Fruit fly (Drosophila melanogaster) whole organism, embryonic: Measurements from ENCODE around the gene CG46311.

Source experiments
- Abd-B ChIP-seq: fragments of 200-800 bp; sonication (Bioruptor generic); optimal IDR thresholded peaks from 2 replicates; lab custom pipeline; 2018; ENCODE audit warnings: missing biosample characterization, mild to moderate bottlenecking, missing genetic modification characterization, moderate library complexity
- Aef1 ChIP-seq: fragments of 200-800 bp; sonication (Bioruptor generic); IDR thresholded peaks from 3 replicates; pipeline ENCODE4 v1.3.6; 2022; ENCODE audit warnings: missing biosample characterization, missing genetic modification characterization
- Awh ChIP-seq: fragments of 200-800 bp; sonication (Bioruptor generic); IDR thresholded peaks from 2 replicates; pipeline ENCODE4, ENCODE4 v1.3.6; 2022; ENCODE audit warnings: missing biosample characterization, missing genetic modification characterization
- CG10209 ChIP-seq: fragments of 200-800 bp; sonication (Bioruptor generic); optimal IDR thresholded peaks from 3 replicates; lab custom pipeline; 2017; ENCODE audit warnings: missing biosample characterization, mild to moderate bottlenecking, missing genetic modification characterization, missing genetic modification reagents
- CG10543 ChIP-seq: fragments of 200-800 bp; sonication (Bioruptor generic); optimal IDR thresholded peaks from 3 replicates; lab custom pipeline; 2017; ENCODE audit warnings: missing biosample characterization, mild to moderate bottlenecking, missing genetic modification characterization, moderate library complexity
- CG11247 ChIP-seq: fragments of 200-800 bp; sonication (Bioruptor generic); IDR thresholded peaks from 2 replicates; pipeline ENCODE4 v1.3.6; 2022; ENCODE audit warnings: missing biosample characterization, missing genetic modification characterization
- CG12769 ChIP-seq: fragments of 200-800 bp; sonication (Bioruptor generic); optimal IDR thresholded peaks from 2 replicates; lab custom pipeline; 2019; ENCODE audit warnings: missing biosample characterization, mild to moderate bottlenecking, missing genetic modification characterization, moderate library complexity
- CG18011 ChIP-seq: fragments of 200-800 bp; sonication (Bioruptor generic); optimal IDR thresholded peaks from 2 replicates; lab custom pipeline; 2017; ENCODE audit warnings: missing biosample characterization, missing genetic modification characterization, mild to moderate bottlenecking, moderate library complexity, missing genotype
- CG18599 ChIP-seq: fragments of 200-800 bp; sonication (Bioruptor generic); optimal IDR thresholded peaks from 3 replicates; lab custom pipeline; 2017; ENCODE audit warnings: missing biosample characterization, missing genetic modification characterization, mild to moderate bottlenecking, moderate library complexity, missing genetic modification reagents
- CG2199 ChIP-seq: fragments of 200-800 bp; sonication (Bioruptor generic); IDR thresholded peaks from 3 replicates; pipeline ENCODE4 v1.3.6; 2022; ENCODE audit warnings: missing biosample characterization, missing genetic modification characterization
- CG2875 ChIP-seq: fragments of 200-800 bp; sonication (Bioruptor generic); optimal IDR thresholded peaks from 2 replicates; lab custom pipeline; 2017; ENCODE audit warnings: missing biosample characterization, mild to moderate bottlenecking, missing genetic modification characterization, missing genetic modification reagents
- CG3065 ChIP-seq: fragments of 200-800 bp; sonication (Bioruptor generic); optimal IDR thresholded peaks from 2 replicates; lab custom pipeline; 2016; ENCODE audit warnings: missing biosample characterization, missing genetic modification characterization
- CG34422 ChIP-seq: fragments of 200-800 bp; sonication (Bioruptor generic); IDR thresholded peaks from 3 replicates; pipeline ENCODE4 v1.3.6; 2022; ENCODE audit warnings: missing biosample characterization, missing genetic modification characterization
- CG4360 ChIP-seq: fragments of 200-800 bp; sonication (Bioruptor generic); IDR thresholded peaks from 2 replicates; pipeline ENCODE4 v1.3.6; 2022; ENCODE audit warnings: missing biosample characterization, missing genetic modification characterization
- CG4424 ChIP-seq: fragments of 200-800 bp; sonication (Bioruptor generic); optimal IDR thresholded peaks from 3 replicates; lab custom pipeline; 2016; ENCODE audit warnings: missing biosample characterization, missing genetic modification characterization
- CG4730 ChIP-seq: fragments of 200-800 bp; sonication (Bioruptor generic); IDR thresholded peaks from 2 replicates; pipeline ENCODE4 v1.3.6; 2022; ENCODE audit warnings: missing biosample characterization, missing genetic modification characterization
- CG8924 ChIP-seq: fragments of 200-800 bp; optimal IDR thresholded peaks from 3 replicates; lab custom pipeline; 2019; ENCODE audit warnings: missing biosample characterization, mild to moderate bottlenecking, missing genetic modification characterization, moderate library complexity
- CG9727 ChIP-seq: fragments of 200-800 bp; sonication (Bioruptor generic); optimal IDR thresholded peaks from 3 replicates; lab custom pipeline; 2017; ENCODE audit warnings: missing biosample characterization, mild to moderate bottlenecking, missing genetic modification characterization
- CHES-1-like ChIP-seq: fragments of 200-800 bp; sonication (Bioruptor generic); optimal IDR thresholded peaks from 2 replicates; lab custom pipeline; 2016; ENCODE audit warnings: missing biosample characterization, missing genetic modification characterization
- D19A ChIP-seq: fragments of 200-800 bp; optimal IDR thresholded peaks from 3 replicates; lab custom pipeline; 2019; ENCODE audit warnings: missing biosample characterization, mild to moderate bottlenecking, missing genetic modification characterization, moderate library complexity
- Drgx ChIP-seq: fragments of 200-800 bp; sonication (Bioruptor generic); IDR thresholded peaks from 2 replicates; pipeline ENCODE4 v1.3.6; 2022; ENCODE audit warnings: missing biosample characterization, missing genetic modification characterization
- Fer3 ChIP-seq: fragments of 200-800 bp; sonication (Bioruptor generic); optimal IDR thresholded peaks from 2 replicates; lab custom pipeline; 2018; ENCODE audit warnings: missing biosample characterization, mild to moderate bottlenecking, missing genetic modification characterization, moderate library complexity
- Gug ChIP-seq: fragments of 200-800 bp; sonication (Bioruptor generic); IDR thresholded peaks from 4 replicates; pipeline ENCODE4 v1.3.6; 2022; ENCODE audit warnings: missing biosample characterization, missing genetic modification characterization
- Hey ChIP-seq: fragments of 200-800 bp; sonication (Bioruptor generic); optimal IDR thresholded peaks from 3 replicates; lab custom pipeline; 2018; ENCODE audit warnings: missing biosample characterization, mild to moderate bottlenecking, missing genetic modification characterization
- Max ChIP-seq: fragments of 200-800 bp; sonication (Bioruptor generic); optimal IDR thresholded peaks from 2 replicates; lab custom pipeline; 2016; ENCODE audit warnings: missing biosample characterization, mild to moderate bottlenecking, missing genetic modification characterization
- Mrtf ChIP-seq: fragments of 200-800 bp; sonication (Bioruptor generic); IDR thresholded peaks from 3 replicates; pipeline ENCODE4 v1.3.6; 2022; ENCODE audit warnings: missing biosample characterization, missing genetic modification characterization
- NC2α ChIP-seq: fragments of 200-800 bp; sonication (Bioruptor generic); optimal IDR thresholded peaks from 2 replicates; lab custom pipeline; 2016; ENCODE audit warnings: missing biosample characterization, missing genetic modification characterization
- Ptx1 ChIP-seq: fragments of 200-800 bp; sonication (Bioruptor generic); IDR thresholded peaks from 2 replicates; pipeline ENCODE4 v1.3.6; 2022; ENCODE audit warnings: missing biosample characterization, missing genetic modification characterization
- abd-A ChIP-seq: fragments of 200-800 bp; sonication (Bioruptor generic); optimal IDR thresholded peaks from 3 replicates; lab custom pipeline; 2019; ENCODE audit warnings: missing biosample characterization, mild to moderate bottlenecking, missing genetic modification characterization, moderate library complexity
- ash1 ChIP-seq: fragments of 200-800 bp; sonication (Bioruptor generic); optimal IDR thresholded peaks from 2 replicates; lab custom pipeline; 2018; ENCODE audit warnings: missing biosample characterization, mild to moderate bottlenecking, missing genetic modification characterization
- cg ChIP-seq: fragments of 200-800 bp; sonication (Bioruptor generic); optimal IDR thresholded peaks from 3 replicates; lab custom pipeline; 2019; ENCODE audit warnings: missing biosample characterization, mild to moderate bottlenecking, missing genetic modification characterization, moderate library complexity
- chif ChIP-seq, 2 experiments: fragments of 200-800 bp; sonication (Bioruptor generic); optimal IDR thresholded peaks; 3 replicates each; lab custom pipeline; 2016; ENCODE audit warnings: missing biosample characterization in 2 of 2, missing genetic modification characterization in 2 of 2
- chinmo ChIP-seq: fragments of 200-800 bp; sonication (Bioruptor generic); IDR thresholded peaks from 4 replicates; pipeline ENCODE4 v1.3.6; 2022; ENCODE audit warnings: missing biosample characterization, missing genetic modification characterization; ENCODE audit not compliant: partially characterized antibody
- corto ChIP-seq: fragments of 200-800 bp; sonication (Bioruptor generic); optimal IDR thresholded peaks from 2 replicates; lab custom pipeline; 2016; ENCODE audit warnings: missing biosample characterization, mild to moderate bottlenecking, missing genetic modification characterization, moderate library complexity
- crol ChIP-seq: fragments of 200-800 bp; sonication (Bioruptor generic); IDR thresholded peaks from 2 replicates; pipeline ENCODE4 v1.3.6; 2022; ENCODE audit warnings: missing biosample characterization, missing genetic modification characterization
- hbn ChIP-seq: fragments of 200-800 bp; sonication (Bioruptor generic); IDR thresholded peaks from 2 replicates; pipeline ENCODE4 v1.3.6; 2022; ENCODE audit warnings: missing biosample characterization, missing genetic modification characterization; ENCODE audit not compliant: partially characterized antibody
- kni ChIP-seq: fragments of 200-800 bp; sonication (Bioruptor generic); optimal IDR thresholded peaks from 3 replicates; lab custom pipeline; 2017; ENCODE audit warnings: mild to moderate bottlenecking, missing biosample characterization, missing genetic modification reagents, missing genetic modification characterization
- lola ChIP-seq, 3 experiments: fragments of >200 bp in 2 of 3; fragments of 200-800 bp in 1 of 3; sonication (Bioruptor generic) in 1 of 3; optimal IDR thresholded peaks; 2 replicates each; lab custom pipeline; 2017 to 2019; ENCODE audit warnings: missing biosample characterization in 3 of 3, missing genetic modification characterization in 3 of 3, mild to moderate bottlenecking in 1 of 3, moderate library complexity in 1 of 3
- repo ChIP-seq: fragments of 200-800 bp; sonication (Bioruptor generic); optimal IDR thresholded peaks from 2 replicates; lab custom pipeline; 2016; ENCODE audit warnings: missing biosample characterization, missing genetic modification characterization
- sd ChIP-seq: fragments of 200-800 bp; sonication (Bioruptor generic); optimal IDR thresholded peaks from 3 replicates; lab custom pipeline; 2018; ENCODE audit warnings: missing biosample characterization, mild to moderate bottlenecking, missing genetic modification characterization, moderate library complexity
- seq ChIP-seq: fragments of 200-800 bp; sonication (Bioruptor generic); IDR thresholded peaks from 2 replicates; pipeline ENCODE4 v1.3.6; 2022; ENCODE audit warnings: missing biosample characterization, missing genetic modification characterization
- sob ChIP-seq: fragments of 200-800 bp; sonication (Bioruptor generic); IDR thresholded peaks from 2 replicates; pipeline ENCODE4 v1.3.6; 2022; ENCODE audit warnings: missing biosample characterization, missing genetic modification characterization
- sqz ChIP-seq: fragments of 200-800 bp; sonication (Bioruptor generic); optimal IDR thresholded peaks from 3 replicates; lab custom pipeline; 2018; ENCODE audit warnings: missing biosample characterization, mild to moderate bottlenecking, missing genetic modification characterization
- tgo ChIP-seq: fragments of 200-800 bp; sonication (Bioruptor generic); IDR thresholded peaks from 3 replicates; pipeline ENCODE4 v1.3.6; 2022; ENCODE audit warnings: missing biosample characterization, missing genetic modification characterization
- vvl ChIP-seq: fragments of 200-800 bp; sonication (Bioruptor generic); IDR thresholded peaks from 2 replicates; pipeline ENCODE4 v1.3.6; 2022; ENCODE audit warnings: missing biosample characterization, missing genetic modification characterization

Gene CG46311

DNA sequence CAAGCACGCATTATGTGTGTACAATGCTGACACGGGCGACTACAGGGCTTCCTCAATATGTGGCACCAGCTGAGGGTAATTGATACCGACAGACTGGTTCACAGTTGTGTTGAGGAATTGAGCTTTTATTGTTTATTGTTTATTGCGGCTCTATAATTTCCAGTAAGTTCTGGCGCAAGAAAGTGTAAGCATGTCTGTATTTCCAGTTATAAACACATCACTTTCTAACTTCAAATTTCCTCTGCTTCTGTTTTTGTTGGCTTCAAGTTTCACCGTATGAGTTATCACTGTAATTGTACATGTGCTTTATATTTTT lies 62.9 kb downstream of the CG46311 start (continued):
- TF ChIP-seq chif (GFP tag; optimal IDR thresholded peaks at IDR 0.05; lab: Kevin White, UChicago), result peak; percentile 60 to 63
- TF ChIP-seq CG4424 (GFP tag; lab: Kevin White, UChicago), result peak; percentile 69
- TF ChIP-seq CG10543 (GFP tag; lab: Kevin White, UChicago), result peak; percentile 83
- peak; percentile 25 for TF ChIP-seq repo (GFP tag; lab: Kevin White, UChicago)
- TF ChIP-seq crol (GFP tag; lab: Robert Waterston, UW), result no peak
- peak; percentile 81 for TF ChIP-seq seq (GFP tag; lab: Robert Waterston, UW)
- peak; percentile 75 for TF ChIP-seq sob (GFP tag; lab: Robert Waterston, UW)
- TF ChIP-seq CG2875, result peak; percentile 47
- TF ChIP-seq CG4730 (GFP tag; lab: Robert Waterston, UW), result peak; percentile 50; the same call in 1 of the 2 replicates
- TF ChIP-seq kni, result peak; percentile 54
- TF ChIP-seq CG18599, result peak; percentile 89
- TF ChIP-seq Mrtf, result peak; percentile 68; the same call in 2 of the 3 replicates
- TF ChIP-seq lola (GFP tag; optimal IDR thresholded peaks at IDR 0.05; lab: Kevin White, UChicago), result peak in 1 of 3 experiments; percentile 42
- TF ChIP-seq CG3065 (GFP tag; lab: Kevin White, UChicago), result no peak
- no peak for TF ChIP-seq CG18011 (GFP tag; lab: Kevin White, UChicago)
- TF ChIP-seq hbn (GFP tag; lab: Robert Waterston, UW), result no peak
- TF ChIP-seq CG34422, result peak; percentile 63; the same call in 1 of the 3 replicates
- TF ChIP-seq CG8924 (tag; lab: Kevin White, UChicago), result peak; percentile 54
- TF ChIP-seq CG11247 (GFP tag; lab: Robert Waterston, UW), result peak; percentile 71
- TF ChIP-seq CHES-1-like, result peak; percentile 76
- peak; percentile 84 for TF ChIP-seq cg
- peak; percentile 54 for TF ChIP-seq CG9727 (GFP tag; lab: Kevin White, UChicago)
- peak; percentile 81 for TF ChIP-seq tgo
- 0 out of 2 replicates have a peak, but pooled peaks have one; percentile 13 for TF ChIP-seq Drgx
- peak; percentile 57 for TF ChIP-seq D19A
- TF ChIP-seq Abd-B (GFP tag; lab: Kevin White, UChicago), result peak; percentile 75
- peak; percentile 61 for TF ChIP-seq Hey (tag; lab: Kevin White, UChicago)
- peak; percentile 79 for TF ChIP-seq Gug (GFP tag; lab: Robert Waterston, UW)
- peak; percentile 57 for TF ChIP-seq Max (GFP tag; lab: Kevin White, UChicago)
- TF ChIP-seq corto (GFP tag; lab: Kevin White, UChicago), result no peak
- peak; percentile 82 for TF ChIP-seq Fer3
- TF ChIP-seq CG10209 (GFP tag; lab: Kevin White, UChicago), result peak; percentile 68

- TF ChIP-seq CG4360 (GFP tag; lab: Robert Waterston, UW), result peak; percentile 53
- TF ChIP-seq Ptx1 (GFP tag; lab: Robert Waterston, UW), result no peak
- TF ChIP-seq chinmo (GFP tag; lab: Robert Waterston, UW), result peak; percentile 85; the same call in 3 of the 4 replicates
- TF ChIP-seq sqz (GFP tag; lab: Kevin White, UChicago), result peak; percentile 66
- TF ChIP-seq vvl (GFP tag; lab: Robert Waterston, UW), result peak; percentile 66
- TF ChIP-seq Awh, result peak; percentile 64
- no peak for TF ChIP-seq ash1 (GFP tag; lab: Kevin White, UChicago)
- peak; percentile 66 for TF ChIP-seq sd (tag; lab: Kevin White, UChicago)
- no peak for TF ChIP-seq Aef1
- no peak for TF ChIP-seq NC2α (GFP tag; lab: Kevin White, UChicago)
- TF ChIP-seq CG12769, result no peak
- TF ChIP-seq CG2199 (GFP tag; lab: Robert Waterston, UW), result peak; percentile 67; the same call in 1 of the 3 replicates
- TF ChIP-seq abd-A (tag; lab: Kevin White, UChicago), result peak; percentile 55
Observed at dm6 chrX:13627855-13628254, 64.2 kb downstream of the CG46311 start.
